Worm (Caenorhabditis elegans): Measurements from ENCODE around the gene prdx-3.

DNA sequence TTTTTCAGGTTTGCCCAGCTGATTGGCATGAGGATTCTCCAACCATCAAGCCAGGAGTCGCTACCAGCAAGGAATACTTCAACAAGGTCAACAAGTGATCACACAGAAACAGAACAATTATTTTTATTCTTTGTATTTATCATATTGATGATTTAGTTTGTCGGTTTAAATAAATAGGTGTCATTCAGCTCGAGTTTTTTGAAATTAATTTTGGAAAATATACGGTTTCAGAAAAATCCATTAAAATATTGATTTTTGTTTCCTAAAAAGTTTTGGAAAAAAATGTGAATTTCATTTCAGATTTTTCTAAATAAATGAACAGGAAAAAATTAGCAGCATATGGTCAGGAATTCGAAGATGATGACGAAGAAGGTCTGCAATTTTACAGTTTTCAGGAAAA is 1.0 kb downstream of the prdx-3 start, which contains the start of gene gpch-1:
- TF ChIP-seq flt-1 (GFP tag; IDR thresholded peaks at IDR 0.05) = no peak
- TF ChIP-seq ama-1 (optimal IDR thresholded peaks at IDR 0.05) = no peak
- no peak for TF ChIP-seq sea-1 (GFP tag; conservative IDR thresholded peaks at IDR 0.05)
- no peak for TF ChIP-seq ets-7 (tag; optimal IDR thresholded peaks at IDR 0.05)

Data from whole organism, early embryonic.